Fruit fly (Drosophila melanogaster) whole organism, embryonic: ENCODE results near the gene CG33181.

Source experiments
- CG11085 ChIP-seq: fragments of 200-800 bp; sonication (Bioruptor generic); IDR thresholded peaks from 2 replicates; pipeline ENCODE4 v1.3.6; 2022; ENCODE audit warnings: missing biosample characterization, missing genetic modification characterization
- CG11398 ChIP-seq: fragments of 200-800 bp; sonication (Bioruptor generic); optimal IDR thresholded peaks from 2 replicates; lab custom pipeline; 2016; ENCODE audit warnings: missing biosample characterization, missing genetic modification characterization
- CG12155 ChIP-seq: fragments of 200-800 bp; sonication (Bioruptor generic); optimal IDR thresholded peaks from 3 replicates; lab custom pipeline; 2016; ENCODE audit warnings: missing biosample characterization, missing genetic modification characterization
- CG13624 ChIP-seq: fragments of 200-800 bp; sonication (Bioruptor generic); optimal IDR thresholded peaks from 2 replicates; lab custom pipeline; 2016; ENCODE audit warnings: missing biosample characterization, missing genetic modification characterization
- CG14050 ChIP-seq: fragments of 200-800 bp; sonication (Bioruptor generic); IDR thresholded peaks from 3 replicates; pipeline ENCODE4 v1.3.6; 2022; ENCODE audit warnings: missing biosample characterization, missing genetic modification characterization
- CG15011 ChIP-seq: fragments of 200-800 bp; sonication (Bioruptor generic); optimal IDR thresholded peaks from 3 replicates; lab custom pipeline; 2018; ENCODE audit warnings: missing biosample characterization, mild to moderate bottlenecking, missing genetic modification characterization
- CG15269 ChIP-seq: fragments of 200-800 bp; sonication (Bioruptor generic); optimal IDR thresholded peaks from 2 replicates; lab custom pipeline; 2018; ENCODE audit warnings: missing biosample characterization, mild to moderate bottlenecking, missing genetic modification characterization, moderate library complexity
- CG1602 ChIP-seq: fragments of 200-800 bp; sonication (Bioruptor generic); optimal IDR thresholded peaks from 3 replicates; lab custom pipeline; 2016; ENCODE audit warnings: missing biosample characterization, missing genetic modification characterization
- CG1832 ChIP-seq: fragments of 200-800 bp; sonication (Bioruptor generic); optimal IDR thresholded peaks from 2 replicates; lab custom pipeline; 2017; ENCODE audit warnings: missing biosample characterization, mild to moderate bottlenecking, missing genetic modification characterization, inconsistent platforms
- CG18764 ChIP-seq: fragments of 200-800 bp; sonication (Bioruptor generic); optimal IDR thresholded peaks from 3 replicates; lab custom pipeline; 2016; ENCODE audit warnings: missing biosample characterization, missing genetic modification characterization
- CG2129 ChIP-seq: fragments of 200-800 bp; sonication (Bioruptor generic); IDR thresholded peaks from 2 replicates; pipeline ENCODE4 v1.3.6; 2022; ENCODE audit warnings: missing biosample characterization, missing genetic modification characterization; ENCODE audit not compliant: partially characterized antibody
- CG2678 ChIP-seq: fragments of 200-800 bp; sonication (Bioruptor generic); optimal IDR thresholded peaks from 3 replicates; lab custom pipeline; 2019; ENCODE audit warnings: missing biosample characterization, mild to moderate bottlenecking, missing genetic modification characterization, moderate library complexity
- CG2712 ChIP-seq: fragments of 200-800 bp; optimal IDR thresholded peaks from 3 replicates; lab custom pipeline; 2019; ENCODE audit warnings: missing biosample characterization, mild to moderate bottlenecking, missing genetic modification characterization, moderate library complexity
- CG30431 ChIP-seq: fragments of 200-800 bp; sonication (Bioruptor generic); optimal IDR thresholded peaks from 2 replicates; lab custom pipeline; 2017; ENCODE audit warnings: missing biosample characterization, missing genetic modification characterization
- CG3281 ChIP-seq: fragments of 200-800 bp; sonication (Bioruptor generic); optimal IDR thresholded peaks from 3 replicates; lab custom pipeline; 2017; ENCODE audit warnings: missing biosample characterization, mild to moderate bottlenecking, missing genetic modification characterization
- CG3726 ChIP-seq: fragments of 200-800 bp; sonication (Bioruptor generic); IDR thresholded peaks from 3 replicates; pipeline ENCODE4, ENCODE4 v1.3.6; 2022; ENCODE audit warnings: missing biosample characterization, missing genetic modification characterization
- CG4328 ChIP-seq: fragments of 200-800 bp; sonication (Bioruptor generic); optimal IDR thresholded peaks from 3 replicates; lab custom pipeline; 2017; ENCODE audit warnings: missing biosample characterization, missing genetic modification reagents, missing genetic modification characterization
- CG4360 ChIP-seq: fragments of 200-800 bp; sonication (Bioruptor generic); IDR thresholded peaks from 2 replicates; pipeline ENCODE4 v1.3.6; 2022; ENCODE audit warnings: missing biosample characterization, missing genetic modification characterization
- CG4730 ChIP-seq: fragments of 200-800 bp; sonication (Bioruptor generic); IDR thresholded peaks from 2 replicates; pipeline ENCODE4 v1.3.6; 2022; ENCODE audit warnings: missing biosample characterization, missing genetic modification characterization
- CG6654 ChIP-seq: fragments of 200-800 bp; sonication (Bioruptor generic); optimal IDR thresholded peaks from 2 replicates; lab custom pipeline; 2017; ENCODE audit warnings: missing biosample characterization, mild to moderate bottlenecking, missing genetic modification characterization
- CG7357 ChIP-seq: fragments of 200-800 bp; sonication (Bioruptor generic); IDR thresholded peaks from 3 replicates; pipeline ENCODE4 v1.3.6; 2022; ENCODE audit warnings: missing biosample characterization, missing genetic modification characterization
- CG7786 ChIP-seq: fragments of 200-800 bp; sonication (Bioruptor generic); optimal IDR thresholded peaks from 2 replicates; lab custom pipeline; 2016; ENCODE audit warnings: missing biosample characterization, missing genetic modification characterization
- CG8924 ChIP-seq: fragments of 200-800 bp; optimal IDR thresholded peaks from 3 replicates; lab custom pipeline; 2019; ENCODE audit warnings: missing biosample characterization, mild to moderate bottlenecking, missing genetic modification characterization, moderate library complexity
- CG9215 ChIP-seq: fragments of 200-800 bp; sonication (Bioruptor generic); IDR thresholded peaks from 2 replicates; pipeline ENCODE4 v1.3.6; 2022; ENCODE audit warnings: missing biosample characterization, missing genetic modification characterization
- CrebB ChIP-seq: fragments of 200-800 bp; sonication (Bioruptor generic); optimal IDR thresholded peaks from 3 replicates; lab custom pipeline; 2018; ENCODE audit warnings: missing biosample characterization, mild to moderate bottlenecking, missing genetic modification characterization
- Dad ChIP-seq: fragments of 200-800 bp; sonication (Bioruptor generic); optimal IDR thresholded peaks from 3 replicates; lab custom pipeline; 2016; ENCODE audit warnings: missing biosample characterization, missing genetic modification characterization
- Elba2 ChIP-seq: fragments of 200-800 bp; sonication (Bioruptor generic); optimal IDR thresholded peaks from 3 replicates; lab custom pipeline; 2016; ENCODE audit warnings: missing biosample characterization, missing genetic modification characterization
- H2.0 ChIP-seq: fragments of 200-800 bp; sonication (Bioruptor generic); IDR thresholded peaks from 2 replicates; pipeline ENCODE4 v1.3.6; 2022; ENCODE audit warnings: missing biosample characterization, missing genetic modification characterization
- Hr51 ChIP-seq, 2 experiments: fragments of 200-800 bp; sonication (Bioruptor generic); optimal IDR thresholded peaks; 2 replicates in 1 of 2; 3 replicates in 1 of 2; lab custom pipeline; 2016 to 2018; ENCODE audit warnings: missing biosample characterization in 2 of 2, missing genetic modification characterization in 2 of 2, mild to moderate bottlenecking in 1 of 2, moderate library complexity in 1 of 2
- Hsf ChIP-seq: fragments of 200-800 bp; sonication (Bioruptor generic); optimal IDR thresholded peaks from 3 replicates; lab custom pipeline; 2016; ENCODE audit warnings: missing biosample characterization, missing genetic modification characterization
- MESR4 ChIP-seq: fragments of 200-800 bp; sonication (Bioruptor generic); optimal IDR thresholded peaks from 2 replicates; lab custom pipeline; 2018; ENCODE audit warnings: missing biosample characterization, mild to moderate bottlenecking, missing genetic modification characterization, moderate library complexity
- Meics ChIP-seq: fragments of 200-800 bp; sonication (Bioruptor generic); optimal IDR thresholded peaks from 2 replicates; lab custom pipeline; 2017; ENCODE audit warnings: missing biosample characterization, mild to moderate bottlenecking, missing genetic modification characterization
- Six4 ChIP-seq: fragments of 200-800 bp; sonication (Bioruptor generic); optimal IDR thresholded peaks from 2 replicates; lab custom pipeline; 2016; ENCODE audit warnings: missing biosample characterization, missing genetic modification characterization
- Sox100B ChIP-seq: fragments of 200-800 bp; sonication (Bioruptor generic); optimal IDR thresholded peaks from 3 replicates; lab custom pipeline; 2018; ENCODE audit warnings: missing biosample characterization, mild to moderate bottlenecking, missing genetic modification characterization
- ap ChIP-seq: fragments of 200-800 bp; sonication (Bioruptor generic); IDR thresholded peaks from 2 replicates; pipeline ENCODE4 v1.3.6; 2022; ENCODE audit warnings: missing biosample characterization, missing genetic modification characterization
- bab2 ChIP-seq: fragments of 200-800 bp; sonication (Bioruptor generic); optimal IDR thresholded peaks from 2 replicates; lab custom pipeline; 2016; ENCODE audit warnings: missing biosample characterization, missing genetic modification characterization
- chif ChIP-seq, 2 experiments: fragments of 200-800 bp; sonication (Bioruptor generic); optimal IDR thresholded peaks; 3 replicates each; lab custom pipeline; 2016; ENCODE audit warnings: missing biosample characterization in 2 of 2, missing genetic modification characterization in 2 of 2
- chn ChIP-seq: fragments of 200-800 bp; sonication (Bioruptor generic); optimal IDR thresholded peaks from 2 replicates; lab custom pipeline; 2016; ENCODE audit warnings: missing biosample characterization, missing genetic modification characterization
- corto ChIP-seq: fragments of 200-800 bp; sonication (Bioruptor generic); optimal IDR thresholded peaks from 2 replicates; lab custom pipeline; 2016; ENCODE audit warnings: missing biosample characterization, mild to moderate bottlenecking, missing genetic modification characterization, moderate library complexity
- cwo ChIP-seq: fragments of 200-800 bp; sonication (Bioruptor generic); optimal IDR thresholded peaks from 3 replicates; lab custom pipeline; 2017; ENCODE audit warnings: missing biosample characterization, missing genetic modification characterization, mild to moderate bottlenecking, moderate library complexity, missing genetic modification reagents
- exex ChIP-seq: fragments of 200-800 bp; sonication (Bioruptor generic); optimal IDR thresholded peaks from 4 replicates; lab custom pipeline; 2018; ENCODE audit warnings: missing biosample characterization, mild to moderate bottlenecking, missing genetic modification characterization, moderate library complexity
- grn ChIP-seq: fragments of 200-800 bp; sonication (Bioruptor generic); optimal IDR thresholded peaks from 3 replicates; lab custom pipeline; 2017; ENCODE audit warnings: missing biosample characterization, missing genetic modification characterization
- gt ChIP-seq: fragments of 200-800 bp; sonication (Bioruptor generic); IDR thresholded peaks from 2 replicates; pipeline ENCODE4 v1.3.6; 2022; ENCODE audit warnings: missing biosample characterization, missing genetic modification characterization
- klu ChIP-seq: fragments of 200-800 bp; sonication (Bioruptor generic); IDR thresholded peaks from 2 replicates; pipeline ENCODE4 v1.3.6; 2022; ENCODE audit warnings: missing biosample characterization, missing genetic modification characterization
- pb ChIP-seq: fragments of 200-800 bp; sonication (Bioruptor generic); optimal IDR thresholded peaks from 3 replicates; lab custom pipeline; 2016; ENCODE audit warnings: missing biosample characterization, missing genetic modification characterization
- peb ChIP-seq: fragments of 200-800 bp; sonication (Bioruptor generic); IDR thresholded peaks from 2 replicates; pipeline ENCODE4 v1.3.6; 2022; ENCODE audit warnings: missing biosample characterization, missing genetic modification characterization
- phol ChIP-seq: fragments of 200-800 bp; sonication (Bioruptor generic); optimal IDR thresholded peaks from 3 replicates; lab custom pipeline; 2018; ENCODE audit warnings: missing biosample characterization, mild to moderate bottlenecking, missing genetic modification characterization, moderate library complexity
- pita ChIP-seq: fragments of 200-800 bp; sonication (Bioruptor generic); optimal IDR thresholded peaks from 2 replicates; lab custom pipeline; 2017; ENCODE audit warnings: missing biosample characterization, mild to moderate bottlenecking, missing genetic modification characterization
- seq ChIP-seq: fragments of 200-800 bp; sonication (Bioruptor generic); IDR thresholded peaks from 2 replicates; pipeline ENCODE4 v1.3.6; 2022; ENCODE audit warnings: missing biosample characterization, missing genetic modification characterization
- sim ChIP-seq: fragments of 200-800 bp; sonication (Bioruptor generic); IDR thresholded peaks from 2 replicates; pipeline ENCODE4 v1.3.6; 2022; ENCODE audit warnings: missing biosample characterization, missing genetic modification characterization
- ssp ChIP-seq: fragments of 200-800 bp; sonication (Bioruptor generic); IDR thresholded peaks from 2 replicates; pipeline ENCODE4 v1.3.6; 2022; ENCODE audit warnings: missing biosample characterization, missing genetic modification characterization
- tna ChIP-seq: fragments of 200-800 bp; sonication (Bioruptor generic); IDR thresholded peaks from 2 replicates; pipeline ENCODE4 v1.3.6; 2022; ENCODE audit warnings: missing biosample characterization, missing genetic modification characterization; ENCODE audit not compliant: partially characterized antibody
- trh ChIP-seq: fragments of 200-800 bp; sonication (Bioruptor generic); optimal IDR thresholded peaks from 2 replicates; lab custom pipeline; 2016; ENCODE audit warnings: missing biosample characterization, missing genetic modification characterization

Gene CG33181

DNA sequence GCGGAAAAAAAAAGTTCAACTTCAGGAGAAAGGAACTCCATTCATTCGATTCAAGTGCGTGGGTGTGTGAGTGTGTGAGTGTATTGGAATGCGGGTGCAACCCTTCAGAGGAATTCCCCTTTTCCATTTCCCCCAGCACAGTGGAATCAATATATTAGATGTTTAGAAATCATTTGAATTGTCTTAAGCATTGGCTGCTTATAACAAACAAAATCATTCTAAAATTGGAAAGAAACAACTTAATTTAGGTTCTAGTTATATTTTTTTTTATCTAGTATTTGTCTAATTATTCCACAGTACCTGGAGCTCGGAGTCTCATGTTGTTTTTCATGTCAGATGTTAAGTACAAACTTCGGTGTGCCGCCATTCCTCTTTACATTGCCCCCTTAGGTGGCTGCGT lies 49.8 kb downstream of the CG33181 start (continued):
- TF ChIP-seq corto (GFP tag; lab: Kevin White, UChicago) = no peak
- no peak for TF ChIP-seq CG7357 (GFP tag; lab: Robert Waterston, UW)
- no peak for TF ChIP-seq klu
- TF ChIP-seq CG4328 (GFP tag; lab: Kevin White, UChicago) = no peak
- no peak for TF ChIP-seq CrebB (tag; lab: Kevin White, UChicago)
- TF ChIP-seq tna (GFP tag; lab: Robert Waterston, UW) = no peak
- peak; percentile 11 for TF ChIP-seq CG15269 (tag; lab: Kevin White, UChicago)
- no peak for TF ChIP-seq chif (GFP tag; optimal IDR thresholded peaks at IDR 0.05; lab: Kevin White, UChicago)
- peak; percentile 16 for TF ChIP-seq Hsf
- no peak for TF ChIP-seq MESR4
- no peak for TF ChIP-seq CG12155
- no peak for TF ChIP-seq trh
- no peak for TF ChIP-seq CG11398 (GFP tag; lab: Kevin White, UChicago)
- no peak for TF ChIP-seq Meics
- TF ChIP-seq CG30431 (GFP tag; lab: Kevin White, UChicago) = no peak
- TF ChIP-seq CG4730 (GFP tag; lab: Robert Waterston, UW) = no peak
- TF ChIP-seq phol = peak; percentile 1
- TF ChIP-seq exex = no peak
- no peak for TF ChIP-seq gt (GFP tag; lab: Robert Waterston, UW)
- no peak for TF ChIP-seq Elba2
- TF ChIP-seq pb (GFP tag; lab: Kevin White, UChicago) = no peak
- TF ChIP-seq CG2129 (GFP tag; lab: Robert Waterston, UW) = no peak
- TF ChIP-seq ap (GFP tag; lab: Robert Waterston, UW) = no peak
- no peak for TF ChIP-seq CG9215 (GFP tag; lab: Robert Waterston, UW)
- no peak for TF ChIP-seq CG7786 (GFP tag; lab: Kevin White, UChicago)
- peak; percentile 34 for TF ChIP-seq CG2712 (tag; lab: Kevin White, UChicago)
- TF ChIP-seq CG1602 = no peak
- TF ChIP-seq H2.0 (GFP tag; lab: Robert Waterston, UW) = no peak; the same call in 1 of the 2 replicates
- no peak for TF ChIP-seq Six4 (GFP tag; lab: Kevin White, UChicago)
- TF ChIP-seq seq (GFP tag; lab: Robert Waterston, UW) = no peak
- TF ChIP-seq CG14050 = no peak
- TF ChIP-seq Dad (GFP tag; lab: Kevin White, UChicago) = no peak
- TF ChIP-seq CG8924 (tag; lab: Kevin White, UChicago) = peak; percentile 41
- TF ChIP-seq pita (GFP tag; lab: Kevin White, UChicago) = no peak
- TF ChIP-seq Sox100B = no peak
- no peak for TF ChIP-seq CG13624 (GFP tag; lab: Kevin White, UChicago)
- TF ChIP-seq CG3726 = no peak
- TF ChIP-seq cwo (GFP tag; lab: Kevin White, UChicago) = peak; percentile 33
- no peak for TF ChIP-seq CG4360 (GFP tag; lab: Robert Waterston, UW)
- no peak for TF ChIP-seq CG15011
- TF ChIP-seq ssp = no peak
- no peak for TF ChIP-seq CG1832
- TF ChIP-seq grn (GFP tag; lab: Kevin White, UChicago) = no peak
- TF ChIP-seq CG3281 (GFP tag; lab: Kevin White, UChicago) = no peak
- TF ChIP-seq CG11085 (GFP tag; lab: Robert Waterston, UW) = no peak
- TF ChIP-seq peb = no peak
- TF ChIP-seq bab2 (GFP tag; lab: Kevin White, UChicago) = no peak
- TF ChIP-seq CG18764 (GFP tag; lab: Kevin White, UChicago) = no peak
- TF ChIP-seq sim (GFP tag; lab: Robert Waterston, UW) = no peak
- TF ChIP-seq Hr51 (GFP tag; optimal IDR thresholded peaks at IDR 0.05; lab: Kevin White, UChicago) = peak in 1 of 2 experiments; percentile 22
- TF ChIP-seq CG2678 (tag; lab: Kevin White, UChicago) = peak; percentile 40
- no peak for TF ChIP-seq CG6654 (GFP tag; lab: Kevin White, UChicago)
- no peak for TF ChIP-seq chn (GFP tag; lab: Kevin White, UChicago)
